Fruit fly (Drosophila melanogaster) whole organism, wandering third instar larva: ENCODE results near the gene Sec10.

Experiments
- Abd-B ChIP-seq: fragments of >200 bp; optimal IDR thresholded peaks from 2 replicates; lab custom pipeline; 2017; ENCODE audit warnings: missing biosample characterization, missing genetic modification characterization
- CG32264 ChIP-seq: fragments of 200-800 bp; sonication (Bioruptor generic); optimal IDR thresholded peaks from 2 replicates; lab custom pipeline; 2016; ENCODE audit warnings: missing biosample characterization, missing genetic modification characterization
- CG9705 ChIP-seq: fragments of 200-800 bp; sonication (Bioruptor generic); optimal IDR thresholded peaks from 2 replicates; lab custom pipeline; 2018; ENCODE audit warnings: missing biosample characterization, mild to moderate bottlenecking, missing genetic modification characterization
- CrebA ChIP-seq: fragments of 200-800 bp; sonication (Bioruptor generic); optimal IDR thresholded peaks from 2 replicates; lab custom pipeline; 2016; ENCODE audit warnings: missing biosample characterization, mild to moderate bottlenecking, missing genetic modification characterization, borderline replicate concordance
- Dfd ChIP-seq: fragments of >200 bp; optimal IDR thresholded peaks from 2 replicates; lab custom pipeline; 2017; ENCODE audit warnings: missing biosample characterization, missing genetic modification characterization
- Dif ChIP-seq: fragments of 200-275, 200-300 bp; sonication (Bioruptor generic); optimal IDR thresholded peaks from 2 replicates; lab custom pipeline; 2018; ENCODE audit warnings: missing biosample characterization, missing genetic modification characterization; ENCODE audit not compliant: partially characterized antibody
- GATAd ChIP-seq: sonication (Bioruptor generic); optimal IDR thresholded peaks from 2 replicates; lab custom pipeline; 2016; ENCODE audit warnings: missing biosample characterization, missing genetic modification characterization
- HLH106 ChIP-seq: fragments of 200-800 bp; optimal IDR thresholded peaks from 3 replicates; lab custom pipeline; 2019; ENCODE audit warnings: missing biosample characterization, mild to moderate bottlenecking, missing genetic modification characterization, moderate library complexity
- Hnf4 ChIP-seq: fragments of 200-800 bp; sonication (Bioruptor generic); optimal IDR thresholded peaks from 2 replicates; lab custom pipeline; 2016; ENCODE audit warnings: missing biosample characterization, mild to moderate bottlenecking, missing genetic modification characterization
- Hr78 ChIP-seq: fragments of >200 bp; optimal IDR thresholded peaks from 2 replicates; lab custom pipeline; 2017; ENCODE audit warnings: missing biosample characterization, missing genetic modification characterization
- Hr83 ChIP-seq: fragments of 200-300 bp; sonication (Bioruptor generic); optimal IDR thresholded peaks from 2 replicates; lab custom pipeline; 2016; ENCODE audit warnings: missing biosample characterization, mild to moderate bottlenecking, missing genetic modification characterization, moderate library complexity; ENCODE audit not compliant: poor library complexity, severe bottlenecking
- Jra ChIP-seq: sonication (Bioruptor generic); optimal IDR thresholded peaks from 2 replicates; lab custom pipeline; 2016; ENCODE audit warnings: missing biosample characterization, missing genetic modification characterization
- Mio ChIP-seq: sonication (Bioruptor generic); optimal IDR thresholded peaks from 2 replicates; lab custom pipeline; 2016; ENCODE audit warnings: missing biosample characterization, missing genetic modification characterization
- Myc ChIP-seq: fragments of >200 bp; optimal IDR thresholded peaks from 2 replicates; lab custom pipeline; 2017
- N ChIP-seq: fragments of >200 bp; optimal IDR thresholded peaks from 2 replicates; lab custom pipeline; 2018; ENCODE audit warnings: missing biosample characterization, missing external identifiers, missing genetic modification characterization
- OdsH ChIP-seq: fragments of 200-800 bp; sonication (Bioruptor generic); optimal IDR thresholded peaks from 2 replicates; lab custom pipeline; 2016; ENCODE audit warnings: missing biosample characterization, mild to moderate bottlenecking, missing genetic modification characterization
- Rel ChIP-seq, 2 experiments: fragments of 200-800 bp; sonication (Bioruptor generic) in 1 of 2; optimal IDR thresholded peaks; 2 replicates in 1 of 2; 3 replicates in 1 of 2; lab custom pipeline; 2016 to 2019; ENCODE audit warnings: mild to moderate bottlenecking in 2 of 2, missing biosample characterization in 2 of 2, missing genetic modification characterization in 2 of 2, moderate library complexity in 1 of 2
- Sp1 ChIP-seq: fragments of 200-800 bp; sonication (Bioruptor generic); optimal IDR thresholded peaks from 3 replicates; lab custom pipeline; 2019; ENCODE audit warnings: missing biosample characterization, mild to moderate bottlenecking, missing genetic modification characterization, moderate library complexity
- Vsx2 ChIP-seq: fragments of 200-300, 225-300 bp; sonication (Bioruptor generic); optimal IDR thresholded peaks from 2 replicates; lab custom pipeline; 2018; ENCODE audit warnings: missing biosample characterization, missing genetic modification characterization; ENCODE audit not compliant: partially characterized antibody
- br ChIP-seq: fragments of 200-800 bp; sonication (Bioruptor generic); optimal IDR thresholded peaks from 2 replicates; lab custom pipeline; 2016; ENCODE audit warnings: missing biosample characterization, missing genetic modification characterization
- brk ChIP-seq: fragments of 200-800 bp; sonication (Bioruptor generic); optimal IDR thresholded peaks from 2 replicates; lab custom pipeline; 2016; ENCODE audit warnings: missing biosample characterization, mild to moderate bottlenecking, missing genetic modification characterization
- dl ChIP-seq, 2 experiments: fragments of 175-275, 200-275 bp in 1 of 2; fragments of 200-275 bp in 1 of 2; sonication (Bioruptor generic); optimal IDR thresholded peaks; lab custom pipeline; 2018; ENCODE audit warnings: mild to moderate bottlenecking in 2 of 2, missing biosample characterization in 2 of 2, missing genetic modification characterization in 2 of 2, moderate library complexity in 2 of 2; ENCODE audit not compliant: partially characterized antibody in 2 of 2, insufficient read depth in 1 of 2
- dmrt93B ChIP-seq: fragments of 200-800 bp; sonication (Bioruptor generic); optimal IDR thresholded peaks from 2 replicates; lab custom pipeline; 2018; ENCODE audit warnings: missing biosample characterization, mild to moderate bottlenecking, missing genetic modification characterization
- dsf ChIP-seq: sonication (Bioruptor generic); optimal IDR thresholded peaks from 2 replicates; lab custom pipeline; 2016; ENCODE audit warnings: missing biosample characterization, missing genetic modification characterization, borderline replicate concordance
- ey ChIP-seq: fragments of 200-800 bp; sonication (Bioruptor generic); optimal IDR thresholded peaks from 2 replicates; lab custom pipeline; 2016; ENCODE audit warnings: missing biosample characterization, missing genetic modification characterization
- foxo ChIP-seq, 2 experiments: fragments of 200-800 bp; sonication (Bioruptor generic); optimal IDR thresholded peaks; 2 replicates in 1 of 2; 3 replicates in 1 of 2; lab custom pipeline; 2016 to 2017; ENCODE audit warnings: missing biosample characterization in 2 of 2, missing genetic modification characterization in 2 of 2
- fru ChIP-seq: fragments of 200-800 bp; sonication (Bioruptor generic); optimal IDR thresholded peaks from 3 replicates; lab custom pipeline; 2016; ENCODE audit warnings: missing biosample characterization, mild to moderate bottlenecking, missing genetic modification characterization
- h ChIP-seq: fragments of 200-800 bp; sonication (Bioruptor generic); optimal IDR thresholded peaks from 3 replicates; lab custom pipeline; 2016; ENCODE audit warnings: missing biosample characterization, mild to moderate bottlenecking, missing genetic modification characterization
- jim ChIP-seq: fragments of 175-275, 200-325 bp; sonication (Bioruptor generic); optimal IDR thresholded peaks from 2 replicates; lab custom pipeline; 2016; ENCODE audit warnings: missing biosample characterization, mild to moderate bottlenecking, missing genetic modification characterization
- lola ChIP-seq: fragments of >200 bp; optimal IDR thresholded peaks from 2 replicates; lab custom pipeline; 2017; ENCODE audit warnings: missing biosample characterization, missing genetic modification characterization
- pan ChIP-seq: fragments of >200 bp; optimal IDR thresholded peaks from 2 replicates; lab custom pipeline; 2017
- psq ChIP-seq: fragments of 200-800 bp; sonication (Bioruptor generic); optimal IDR thresholded peaks from 3 replicates; lab custom pipeline; 2017; ENCODE audit warnings: missing biosample characterization, mild to moderate bottlenecking, missing genetic modification characterization, moderate library complexity
- rgr ChIP-seq: fragments of 200-800 bp; sonication (Bioruptor generic); optimal IDR thresholded peaks from 3 replicates; lab custom pipeline; 2016; ENCODE audit warnings: missing biosample characterization, mild to moderate bottlenecking, missing genetic modification characterization
- sage ChIP-seq: fragments of 200-800 bp; sonication (Bioruptor generic); optimal IDR thresholded peaks from 2 replicates; lab custom pipeline; 2016; ENCODE audit warnings: missing biosample characterization, mild to moderate bottlenecking, missing genetic modification characterization
- sv ChIP-seq: fragments of 200-800 bp; sonication (Bioruptor generic); optimal IDR thresholded peaks from 3 replicates; lab custom pipeline; 2016; ENCODE audit warnings: missing biosample characterization, missing genetic modification characterization
- tai ChIP-seq: sonication (Bioruptor generic); optimal IDR thresholded peaks from 2 replicates; lab custom pipeline; 2016; ENCODE audit warnings: missing biosample characterization, missing genetic modification characterization
- usp ChIP-seq: fragments of >200 bp; optimal IDR thresholded peaks from 2 replicates; lab custom pipeline; 2017; ENCODE audit warnings: missing biosample characterization, missing genetic modification characterization
- woc ChIP-seq: sonication (Bioruptor generic); optimal IDR thresholded peaks from 2 replicates; lab custom pipeline; 2016; ENCODE audit warnings: missing biosample characterization, mild to moderate bottlenecking, missing genetic modification characterization

Gene Sec10

DNA sequence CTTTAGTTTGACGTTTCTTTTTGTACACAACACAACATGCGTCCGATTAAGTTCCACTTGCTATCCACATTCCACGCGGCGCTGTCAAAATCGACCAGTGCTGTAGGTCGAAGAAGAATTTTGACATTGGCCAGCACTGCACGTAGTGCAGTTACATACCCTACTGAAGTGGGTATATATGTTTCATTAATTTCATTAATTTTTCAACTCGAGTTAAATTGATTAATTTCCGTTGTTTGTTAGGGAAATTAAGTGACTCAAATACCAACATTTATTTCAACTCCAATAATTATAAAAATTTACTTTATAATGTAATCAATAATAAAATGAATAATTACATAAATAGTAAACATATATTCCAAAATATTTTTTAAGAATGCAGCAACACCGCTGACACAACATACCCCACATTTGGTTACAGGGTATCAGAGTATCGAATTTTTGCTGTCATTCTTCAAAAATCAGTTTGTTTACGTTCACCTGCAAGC is 25.7 kb upstream of the Sec10 start, which contains the start of the genes eIF4EHP and CG18428:
eIF4EHP (minus strand) TSS at position 59 of the 488 bp plus-strand sequence.
CG18428 (plus strand) TSS at position 435 of the 488 bp plus-strand sequence.
- peak; percentile 94 for TF ChIP-seq sage (GFP tag; lab: Kevin White, UChicago)
- peak; percentile 94 for TF ChIP-seq sv (GFP tag; lab: Kevin White, UChicago)
- peak; percentile 83 for TF ChIP-seq Rel (GFP tag; optimal IDR thresholded peaks at IDR 0.05; lab: Kevin White, UChicago)
- peak; percentile 95 for TF ChIP-seq Rel (tag; optimal IDR thresholded peaks at IDR 0.05; lab: Kevin White, UChicago)
- no peak for TF ChIP-seq CrebA
- no peak for TF ChIP-seq Vsx2
- peak; percentile 98 for TF ChIP-seq psq
- TF ChIP-seq pan = peak; percentile 84
- TF ChIP-seq foxo (GFP tag; optimal IDR thresholded peaks at IDR 0.05; lab: Kevin White, UChicago) = peak in 1 of 2 experiments; percentile 99
- peak; percentile 41 for TF ChIP-seq CG32264 (GFP tag; lab: Kevin White, UChicago)
- TF ChIP-seq br = peak; percentile 89
- peak; percentile 88 for TF ChIP-seq ey (GFP tag; lab: Kevin White, UChicago)
- no peak for TF ChIP-seq tai (GFP tag; lab: Kevin White, UChicago)
- TF ChIP-seq N (GFP tag; lab: Kevin White, UChicago) = no peak
- peak; percentile 99 for TF ChIP-seq rgr (GFP tag; lab: Kevin White, UChicago)
- TF ChIP-seq lola (GFP tag; lab: Kevin White, UChicago) = no peak
- TF ChIP-seq CG9705 = peak; percentile 99
- peak; percentile 76 for TF ChIP-seq GATAd
- peak; percentile 96 for TF ChIP-seq h (GFP tag; lab: Kevin White, UChicago)
- no peak for TF ChIP-seq Abd-B (GFP tag; lab: Kevin White, UChicago)
- peak; percentile 99 for TF ChIP-seq OdsH (GFP tag; lab: Kevin White, UChicago)
- no peak for TF ChIP-seq usp (GFP tag; lab: Kevin White, UChicago)
- peak; percentile 91 for TF ChIP-seq Hnf4 (GFP tag; lab: Kevin White, UChicago)
- peak; percentile 99 for TF ChIP-seq dmrt93B
- peak; percentile 95 for TF ChIP-seq brk (GFP tag; lab: Kevin White, UChicago)
- TF ChIP-seq Sp1 (GFP tag; lab: Kevin White, UChicago) = peak; percentile 100
- peak; percentile 70 for TF ChIP-seq Mio (GFP tag; lab: Kevin White, UChicago)
- peak; percentile 94 for TF ChIP-seq woc (GFP tag; lab: Kevin White, UChicago)
- TF ChIP-seq HLH106 (tag; lab: Kevin White, UChicago) = peak; percentile 100
- no peak for TF ChIP-seq Hr78 (GFP tag; lab: Kevin White, UChicago)
- TF ChIP-seq Hr83 (GFP tag; lab: Kevin White, UChicago) = peak; percentile 94
- TF ChIP-seq dl (GFP tag; optimal IDR thresholded peaks at IDR 0.05; lab: Kevin White, UChicago; ENCODE audit: insufficient read depth in 1 of 2, partially characterized antibody in 2 of 2) = no peak
- TF ChIP-seq dsf (GFP tag; lab: Kevin White, UChicago) = peak; percentile 87
- peak; percentile 87 for TF ChIP-seq fru (GFP tag; lab: Kevin White, UChicago)
- peak; percentile 98 for TF ChIP-seq Dfd (GFP tag; lab: Kevin White, UChicago)
- peak; percentile 79 for TF ChIP-seq Myc (lab: Kevin White, UChicago)
- peak; percentile 30 for TF ChIP-seq jim (GFP tag; lab: Kevin White, UChicago)
- peak; percentile 34 for TF ChIP-seq Dif (GFP tag; lab: Kevin White, UChicago)
- TF ChIP-seq Jra = peak; percentile 82

DNA sequence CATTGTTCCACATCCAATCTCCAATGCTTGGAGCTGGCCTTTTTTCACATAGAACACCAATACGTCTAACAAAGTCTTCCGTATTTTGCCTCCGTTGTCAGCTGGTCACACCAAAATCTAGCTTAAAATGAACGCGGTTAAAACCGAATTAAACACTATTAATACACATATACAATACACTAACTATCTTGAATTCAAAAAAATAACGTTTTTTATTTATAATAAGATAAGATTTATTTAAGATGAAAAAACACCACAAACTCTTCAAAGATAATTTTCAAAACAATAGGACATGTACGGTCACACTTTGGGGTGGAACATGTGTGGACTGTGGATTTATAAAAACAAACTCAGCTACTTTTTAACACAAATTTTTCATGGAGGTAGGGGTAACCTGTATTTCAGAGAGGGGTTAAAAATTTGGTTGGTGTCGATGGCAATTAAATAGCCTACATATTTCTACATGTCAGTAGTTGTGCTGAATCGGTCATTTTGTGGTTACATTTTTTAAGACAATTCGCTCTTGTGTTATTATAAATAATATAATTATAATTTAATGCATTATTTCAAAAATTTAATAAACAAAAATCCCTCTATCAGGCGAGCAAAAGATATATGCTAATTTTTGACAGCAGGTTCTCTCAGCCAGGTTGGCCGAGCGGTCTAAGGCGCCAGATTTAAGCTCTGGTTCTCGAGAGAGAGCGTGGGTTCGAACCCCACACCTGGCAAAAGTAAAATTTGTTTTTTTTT is 22.1 kb upstream of the Sec10 start, which contains the start of gene CG13605:
CG13605 (minus strand) TSS at position 70 of the 750 bp plus-strand sequence.
- no peak for TF ChIP-seq dl (GFP tag; optimal IDR thresholded peaks at IDR 0.05; lab: Kevin White, UChicago; ENCODE audit: insufficient read depth in 1 of 2, partially characterized antibody in 2 of 2)
- peak; percentile 50 for TF ChIP-seq OdsH (GFP tag; lab: Kevin White, UChicago)
- no peak for TF ChIP-seq CrebA
- TF ChIP-seq jim (GFP tag; lab: Kevin White, UChicago) = no peak
- TF ChIP-seq Sp1 (GFP tag; lab: Kevin White, UChicago) = peak; percentile 66
- peak; percentile 44 for TF ChIP-seq ey (GFP tag; lab: Kevin White, UChicago)
- TF ChIP-seq Hnf4 (GFP tag; lab: Kevin White, UChicago) = peak; percentile 49
- TF ChIP-seq CG9705 = no peak
- peak; percentile 58 for TF ChIP-seq psq
- peak; percentile 59 for TF ChIP-seq rgr (GFP tag; lab: Kevin White, UChicago)
- peak; percentile 60 for TF ChIP-seq Myc (lab: Kevin White, UChicago)
- peak; percentile 53 for TF ChIP-seq br
- peak; percentile 80 for TF ChIP-seq brk (GFP tag; lab: Kevin White, UChicago)
- TF ChIP-seq CG32264 (GFP tag; lab: Kevin White, UChicago) = peak; percentile 34
- TF ChIP-seq Hr83 (GFP tag; lab: Kevin White, UChicago) = peak; percentile 2
- no peak for TF ChIP-seq pan
- no peak for TF ChIP-seq GATAd
- TF ChIP-seq Jra = peak; percentile 16
- no peak for TF ChIP-seq usp (GFP tag; lab: Kevin White, UChicago)
- TF ChIP-seq Mio (GFP tag; lab: Kevin White, UChicago) = no peak
- TF ChIP-seq lola (GFP tag; lab: Kevin White, UChicago) = no peak
- peak; percentile 37 for TF ChIP-seq Rel (GFP tag; optimal IDR thresholded peaks at IDR 0.05; lab: Kevin White, UChicago)
- TF ChIP-seq Rel (tag; optimal IDR thresholded peaks at IDR 0.05; lab: Kevin White, UChicago) = peak; percentile 6
- TF ChIP-seq sage (GFP tag; lab: Kevin White, UChicago) = peak; percentile 69
- no peak for TF ChIP-seq dmrt93B
- no peak for TF ChIP-seq Vsx2
- no peak for TF ChIP-seq Abd-B (GFP tag; lab: Kevin White, UChicago)
- TF ChIP-seq tai (GFP tag; lab: Kevin White, UChicago) = no peak
- peak; percentile 56 for TF ChIP-seq woc (GFP tag; lab: Kevin White, UChicago)
- TF ChIP-seq foxo (GFP tag; optimal IDR thresholded peaks at IDR 0.05; lab: Kevin White, UChicago) = peak in 1 of 2 experiments; percentile 77
- TF ChIP-seq h (GFP tag; lab: Kevin White, UChicago) = peak; percentile 69
- TF ChIP-seq fru (GFP tag; lab: Kevin White, UChicago) = peak; percentile 63
- no peak for TF ChIP-seq Dfd (GFP tag; lab: Kevin White, UChicago)
- peak; percentile 55 for TF ChIP-seq sv (GFP tag; lab: Kevin White, UChicago)
- no peak for TF ChIP-seq dsf (GFP tag; lab: Kevin White, UChicago)
- TF ChIP-seq Dif (GFP tag; lab: Kevin White, UChicago) = peak; percentile 16
- TF ChIP-seq HLH106 (tag; lab: Kevin White, UChicago) = peak; percentile 67
